Worm (Caenorhabditis elegans) whole organism, young adult: Measurements from ENCODE around the gene srw-72.
A peak's percentile ranks its signal among the peaks of the same experiment; 100 is the strongest.

Experiments
- B0019.2 ChIP-seq: fragments of 200-800 bp; sonication (Bioruptor generic); conservative IDR thresholded peaks from 2 replicates; pipeline ENCODE4 v1.3.6; 2022; ENCODE audit warnings: missing genetic modification reagents, missing genetic modification characterization, missing compliant biosample characterization
- B0261.1 ChIP-seq: sonication (generic microtip); optimal IDR thresholded peaks from 2 replicates; lab custom pipeline; 2016; ENCODE audit warnings: mild to moderate bottlenecking, missing genetic modification characterization, moderate library complexity, missing compliant biosample characterization
- C06A6.2 ChIP-seq: fragments of 200-800 bp; sonication (Bioruptor generic); conservative IDR thresholded peaks from 2 replicates; pipeline ENCODE4 v1.3.6; 2022; ENCODE audit warnings: missing genetic modification characterization, missing compliant biosample characterization
- D2030.7 ChIP-seq: fragments of 200-800 bp; sonication (Bioruptor generic); IDR thresholded peaks from 2 replicates; pipeline ENCODE4 v1.3.6; 2022; ENCODE audit warnings: missing genetic modification reagents, missing genetic modification characterization, missing compliant biosample characterization
- F22D6.2 ChIP-seq: sonication (generic microtip); optimal IDR thresholded peaks from 2 replicates; lab custom pipeline; 2016; ENCODE audit warnings: mild to moderate bottlenecking, missing genetic modification characterization, missing compliant biosample characterization
- F37B4.10 ChIP-seq: fragments of 200-800 bp; sonication (Bioruptor generic); IDR thresholded peaks from 2 replicates; pipeline ENCODE4 v1.3.6; 2022; ENCODE audit warnings: missing genetic modification characterization, missing compliant biosample characterization
- F39B2.1 ChIP-seq: fragments of 200-800 bp; sonication (Bioruptor generic); IDR thresholded peaks from 2 replicates; pipeline ENCODE4 v1.3.6; 2022; ENCODE audit warnings: missing genetic modification reagents, missing genetic modification characterization, missing compliant biosample characterization
- K12H6.12 ChIP-seq: fragments of 200-800 bp; sonication (Bioruptor generic); optimal IDR thresholded peaks from 2 replicates; lab custom pipeline; 2018; ENCODE audit warnings: mild to moderate bottlenecking, missing genetic modification characterization, missing compliant biosample characterization
- Y53F4B.3 ChIP-seq: fragments of 200-800 bp; sonication (Bioruptor generic); IDR thresholded peaks from 2 replicates; pipeline ENCODE4 v1.3.6; 2022; ENCODE audit warnings: missing genetic modification reagents, missing genetic modification characterization, missing compliant biosample characterization
- Y56A3A.18 ChIP-seq: fragments of 200-800 bp; sonication (Bioruptor generic); IDR thresholded peaks from 2 replicates; pipeline ENCODE4 v1.3.6; 2022; ENCODE audit warnings: missing genetic modification reagents, missing genetic modification characterization, missing compliant biosample characterization
- attf-6 ChIP-seq: fragments of 200-800 bp; sonication (Bioruptor generic); IDR thresholded peaks from 2 replicates; pipeline ENCODE4 v1.3.6; 2022; ENCODE audit warnings: missing genetic modification reagents, missing genetic modification characterization, missing compliant biosample characterization
- cebp-1 ChIP-seq, 2 experiments: fragments of 200-800 bp in 1 of 2; sonication (Bioruptor generic) in 1 of 2; sonication (generic microtip) in 1 of 2; IDR thresholded peaks in 1 of 2; optimal IDR thresholded peaks in 1 of 2; 2 replicates each; pipeline versions ENCODE4 v1.3.6 to Lab custom; 2017 to 2022; ENCODE audit warnings: missing compliant biosample characterization in 2 of 2, missing genetic modification characterization in 2 of 2, mild to moderate bottlenecking in 1 of 2, missing genetic modification reagents in 1 of 2, moderate library complexity in 1 of 2
- ceh-100 ChIP-seq: fragments of 200-800 bp; sonication (Bioruptor generic); IDR thresholded peaks from 2 replicates; pipeline ENCODE4 v1.3.6; 2022; ENCODE audit warnings: missing genetic modification reagents, missing genetic modification characterization, missing compliant biosample characterization
- ceh-58 ChIP-seq: fragments of 200-800 bp; sonication (Bioruptor generic); IDR thresholded peaks from 2 replicates; pipeline ENCODE4 v1.3.6; 2022; ENCODE audit warnings: missing genetic modification characterization, missing compliant biosample characterization
- ceh-91 ChIP-seq: fragments of 200-800 bp; sonication (Bioruptor generic); IDR thresholded peaks from 2 replicates; pipeline ENCODE4 v1.3.6; 2022; ENCODE audit warnings: missing genetic modification reagents, missing genetic modification characterization, missing compliant biosample characterization
- dox-1 ChIP-seq: fragments of 200-800 bp; sonication (Bioruptor generic); IDR thresholded peaks from 2 replicates; pipeline ENCODE4 v1.3.6; 2022; ENCODE audit warnings: missing genetic modification reagents, missing genetic modification characterization, missing compliant biosample characterization
- him-1 ChIP-seq: sonication (generic microtip); optimal IDR thresholded peaks from 2 replicates; lab custom pipeline; 2016; ENCODE audit warnings: missing genotype, missing genetic modification reagents, missing genetic modification characterization, missing compliant biosample characterization
- hlh-26 ChIP-seq: fragments of 200-800 bp; sonication (Bioruptor generic); conservative IDR thresholded peaks from 2 replicates; pipeline ENCODE4 v1.3.6; 2022; ENCODE audit warnings: missing genetic modification reagents, missing genetic modification characterization, missing compliant biosample characterization
- hmg-1.2 ChIP-seq: fragments of 200-800 bp; sonication (Bioruptor generic); IDR thresholded peaks from 2 replicates; pipeline ENCODE4 v1.3.6; 2022; ENCODE audit warnings: missing genetic modification reagents, missing genetic modification characterization, missing compliant biosample characterization
- hmg-20 ChIP-seq: fragments of 200-800 bp; sonication (Bioruptor generic); IDR thresholded peaks from 2 replicates; pipeline ENCODE4 v1.3.6; 2022; ENCODE audit warnings: missing genetic modification reagents, missing genetic modification characterization, missing compliant biosample characterization
- hrde-1 ChIP-seq: sonication (generic microtip); optimal IDR thresholded peaks from 2 replicates; lab custom pipeline; 2016; ENCODE audit warnings: missing genetic modification characterization, mild to moderate bottlenecking, missing compliant biosample characterization, moderate library complexity, missing genotype, missing genetic modification reagents, borderline replicate concordance
- hsf-1 ChIP-seq: fragments of 200-800 bp; sonication (Bioruptor generic); IDR thresholded peaks from 2 replicates; pipeline ENCODE4 v1.3.6; 2022; ENCODE audit warnings: missing genetic modification reagents, missing genetic modification characterization, missing compliant biosample characterization
- lin-26 ChIP-seq: fragments of 200-800 bp; sonication (Bioruptor generic); IDR thresholded peaks from 2 replicates; pipeline ENCODE4 v1.3.6; 2022; ENCODE audit warnings: missing genetic modification reagents, missing genetic modification characterization, missing compliant biosample characterization
- madf-10 ChIP-seq: sonication (generic microtip); optimal IDR thresholded peaks from 2 replicates; lab custom pipeline; 2016; ENCODE audit warnings: mild to moderate bottlenecking, missing genetic modification characterization, missing compliant biosample characterization
- madf-3 ChIP-seq: fragments of 200-800 bp; sonication (Bioruptor generic); IDR thresholded peaks from 2 replicates; pipeline ENCODE4 v1.3.6; 2022; ENCODE audit warnings: missing genetic modification reagents, missing genetic modification characterization, missing compliant biosample characterization
- madf-8 ChIP-seq: fragments of 200-800 bp; sonication (Bioruptor generic); conservative IDR thresholded peaks from 2 replicates; pipeline ENCODE4 v1.3.6; 2022; ENCODE audit warnings: missing genetic modification reagents, missing genetic modification characterization, missing compliant biosample characterization
- nfya-2 ChIP-seq: fragments of 200-800 bp; sonication (Bioruptor generic); IDR thresholded peaks from 2 replicates; pipeline ENCODE4 v1.3.6; 2022; ENCODE audit warnings: missing genetic modification reagents, missing genetic modification characterization, missing compliant biosample characterization
- nfyb-1 ChIP-seq: fragments of 200-800 bp; sonication (Bioruptor generic); IDR thresholded peaks from 2 replicates; pipeline ENCODE4 v1.3.6; 2022; ENCODE audit warnings: missing genetic modification reagents, missing genetic modification characterization, missing compliant biosample characterization
- nhr-27 ChIP-seq: fragments of 200-800 bp; sonication (Bioruptor generic); optimal IDR thresholded peaks from 2 replicates; lab custom pipeline; 2018; ENCODE audit warnings: mild to moderate bottlenecking, missing genetic modification characterization, moderate library complexity, missing compliant biosample characterization
- pbrm-1 ChIP-seq: fragments of 200-800 bp; sonication (Bioruptor generic); IDR thresholded peaks from 2 replicates; pipeline ENCODE4 v1.3.6; 2022; ENCODE audit warnings: missing genetic modification reagents, missing genetic modification characterization, missing compliant biosample characterization
- pha-4 ChIP-seq: fragments of 150-350 bp; sonication (generic microtip); optimal IDR thresholded peaks from 2 replicates; lab custom pipeline; 2014; ENCODE audit warnings: missing biosample characterization, missing genetic modification reagents, missing genetic modification characterization
- rcor-1 ChIP-seq: fragments of 200-800 bp; sonication (Bioruptor generic); IDR thresholded peaks from 2 replicates; pipeline ENCODE4 v1.3.6; 2022; ENCODE audit warnings: missing genetic modification reagents, missing genetic modification characterization, missing compliant biosample characterization
- rpc-1 ChIP-seq, 2 experiments: fragments of 150-350 bp in 1 of 2; sonication (generic microtip) in 1 of 2; optimal IDR thresholded peaks; 2 replicates each; lab custom pipeline; 2014 to 2018; ENCODE audit warnings: missing biosample characterization in 1 of 2, missing genetic modification characterization in 1 of 2, missing genetic modification reagents in 1 of 2, missing genotype in 1 of 2
- sea-2 ChIP-seq: fragments of 200-800 bp; sonication (Bioruptor generic); IDR thresholded peaks from 2 replicates; pipeline ENCODE4 v1.3.6; 2022; ENCODE audit warnings: missing genetic modification characterization, missing compliant biosample characterization
- snpc-1.1 ChIP-seq: sonication (generic microtip); optimal IDR thresholded peaks from 2 replicates; lab custom pipeline; 2017; ENCODE audit warnings: missing genetic modification characterization, mild to moderate bottlenecking, missing compliant biosample characterization, antibody characterized with exemption, moderate library complexity, missing genotype, missing genetic modification reagents; ENCODE audit not compliant: insufficient read depth
- snpc-3.4 ChIP-seq: sonication (generic microtip); optimal IDR thresholded peaks from 2 replicates; lab custom pipeline; 2017; ENCODE audit warnings: missing genetic modification characterization, mild to moderate bottlenecking, missing compliant biosample characterization, antibody characterized with exemption, moderate library complexity, missing genotype, missing genetic modification reagents
- snpc-4 ChIP-seq, 5 experiments: fragments of 150-350 bp in 1 of 5; sonication (generic microtip) in 4 of 5; optimal IDR thresholded peaks; 2 replicates each; lab custom pipeline; 2014 to 2018; ENCODE audit warnings: missing genetic modification characterization in 5 of 5, missing biosample characterization in 3 of 5, antibody characterized with exemption in 2 of 5, mild to moderate bottlenecking in 2 of 5, missing compliant biosample characterization in 2 of 5, missing genotype in 2 of 5, moderate library complexity in 2 of 5, missing genetic modification reagents in 1 of 5
- tbp1 ChIP-seq: fragments of 200-800 bp; sonication (Bioruptor generic); optimal IDR thresholded peaks from 2 replicates; lab custom pipeline; 2018; ENCODE audit warnings: mild to moderate bottlenecking, missing genetic modification characterization, missing compliant biosample characterization
- tlf-1 ChIP-seq: fragments of 200-800 bp; sonication (Bioruptor generic); optimal IDR thresholded peaks from 2 replicates; lab custom pipeline; 2018; ENCODE audit warnings: mild to moderate bottlenecking, missing genetic modification characterization, missing compliant biosample characterization

The srw-72 gene

DNA sequence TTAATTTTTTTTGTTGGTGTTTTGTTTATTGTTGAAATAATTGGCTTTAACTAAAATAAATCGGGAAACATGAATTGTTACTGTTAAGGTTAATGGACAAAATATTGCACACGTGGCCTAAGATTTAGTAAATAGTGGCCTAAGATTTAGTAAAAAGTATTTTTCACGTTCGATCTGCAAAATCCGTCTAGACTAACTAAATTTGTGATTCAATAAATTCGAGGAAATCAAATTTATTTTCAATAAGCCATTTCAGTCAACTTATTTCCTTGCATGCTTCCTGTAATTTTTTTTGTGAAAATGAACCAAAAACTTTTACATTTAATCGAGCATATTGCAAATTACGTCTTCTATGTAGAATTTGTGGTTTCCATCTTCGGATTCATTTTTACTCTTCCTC, at the start of gene srw-72:
srw-72 (plus strand) TSS at position 301 of the 400 bp plus-strand sequence.
- TF ChIP-seq Y53F4B.3 (GFP tag; lab: Robert Waterston, UW) (no peak), madf-8 (GFP tag; lab: Robert Waterston, UW) (no peak), tlf-1 (GFP tag; lab: Kevin White, UChicago) (no peak), K12H6.12 (tag; lab: Kevin White, UChicago) (no peak), nfyb-1 (GFP tag; lab: Robert Waterston, UW) (no peak), ceh-58 (GFP tag; lab: Robert Waterston, UW) (no peak), ceh-91 (GFP tag; lab: Robert Waterston, UW) (no peak), F39B2.1 (GFP tag; lab: Robert Waterston, UW) (no peak), hmg-20 (no peak), pha-4 (tag; lab: Kevin White, UChicago) (no peak)

DNA sequence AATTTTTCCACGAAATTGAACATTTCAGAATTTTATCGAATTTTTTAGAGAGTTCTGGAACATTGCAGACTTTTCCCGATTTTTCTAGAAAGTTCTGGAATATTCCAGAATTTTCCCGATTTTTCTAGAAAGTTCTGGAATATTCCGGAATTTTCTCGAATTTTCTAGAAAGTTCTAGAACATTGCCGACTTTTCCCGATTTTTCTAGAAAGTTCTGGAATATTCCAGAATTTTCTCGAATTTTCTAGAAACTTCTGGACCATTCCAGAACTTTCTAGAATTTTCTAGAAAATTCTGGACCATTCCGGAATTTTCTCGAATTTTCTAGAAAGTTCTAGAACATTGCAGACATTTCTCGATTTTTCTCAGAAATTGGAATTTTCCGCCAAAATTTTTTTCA, 46.1 kb upstream of the srw-72 start:
- TF ChIP-seq B0019.2 (GFP tag; lab: Robert Waterston, UW) (0 out of 2 replicates have a peak, but pooled peaks have one; percentile 13), hsf-1 (GFP tag; lab: Robert Waterston, UW) (peak; percentile 94), dox-1 (GFP tag; lab: Robert Waterston, UW) (peak; percentile 47)

DNA sequence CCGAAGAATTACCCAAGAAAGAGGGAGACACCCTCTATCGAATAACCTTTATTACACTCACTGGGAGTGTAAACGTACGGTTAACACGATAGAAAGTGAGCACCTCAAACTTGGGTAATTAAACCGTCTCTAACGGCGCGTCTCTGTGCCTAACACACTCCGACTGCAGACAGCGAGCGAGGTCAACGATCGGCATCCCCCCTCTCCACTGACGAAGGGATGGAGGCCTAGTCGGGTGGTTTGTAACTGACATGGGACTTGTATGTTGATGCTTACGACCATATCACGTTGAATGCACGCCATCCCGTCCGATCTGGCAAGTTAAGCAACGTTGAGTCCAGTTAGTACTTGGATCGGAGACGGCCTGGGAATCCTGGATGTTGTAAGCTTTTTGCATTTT, 38.2 kb upstream of the srw-72 start:
- TF ChIP-seq dox-1 (GFP tag; lab: Robert Waterston, UW) (peak; percentile 33; the same call in 1 of the 2 replicates), rcor-1 (peak; percentile 22; the same call in 1 of the 2 replicates), attf-6 (GFP tag; lab: Robert Waterston, UW) (peak; percentile 96), sea-2 (GFP tag; lab: Robert Waterston, UW) (0 out of 2 replicates have a peak, but pooled peaks have one; percentile 53), hmg-1.2 (peak; percentile 79), tbp1 (GFP tag; lab: Kevin White, UChicago) (peak; percentile 84), nfya-2 (0 out of 2 replicates have a peak, but pooled peaks have one; percentile 33), rpc-1 (optimal IDR thresholded peaks at IDR 0.05; lab: Kevin White, UChicago) (peak; percentile 47), rpc-1 (tag; optimal IDR thresholded peaks at IDR 0.05; lab: Kevin White, UChicago) (peak; percentile 81), pbrm-1 (peak; percentile 94), D2030.7 (GFP tag; lab: Robert Waterston, UW) (peak; percentile 66; the same call in 1 of the 2 replicates), snpc-1.1 (tag; lab: Kevin White, UChicago) (peak; percentile 92), him-1 (tag; lab: Kevin White, UChicago) (peak; percentile 33), Y56A3A.18 (GFP tag; lab: Robert Waterston, UW) (peak; percentile 58; the same call in 1 of the 2 replicates), B0261.1 (tag; lab: Kevin White, UChicago) (peak; percentile 60), snpc-4 (GFP tag; optimal IDR thresholded peaks at IDR 0.05; lab: Kevin White, UChicago) (peak; percentile 87), snpc-4 (tag; optimal IDR thresholded peaks at IDR 0.05; lab: Kevin White, UChicago) (peak; percentile 57 to 97 (median 86)), ceh-58 (GFP tag; lab: Robert Waterston, UW) (0 out of 2 replicates have a peak, but pooled peaks have one; percentile 30), snpc-3.4 (peak; percentile 82), madf-3 (GFP tag; lab: Robert Waterston, UW) (0 out of 2 replicates have a peak, but pooled peaks have one; percentile 27), lin-26 (GFP tag; lab: Robert Waterston, UW) (peak; percentile 39)

DNA sequence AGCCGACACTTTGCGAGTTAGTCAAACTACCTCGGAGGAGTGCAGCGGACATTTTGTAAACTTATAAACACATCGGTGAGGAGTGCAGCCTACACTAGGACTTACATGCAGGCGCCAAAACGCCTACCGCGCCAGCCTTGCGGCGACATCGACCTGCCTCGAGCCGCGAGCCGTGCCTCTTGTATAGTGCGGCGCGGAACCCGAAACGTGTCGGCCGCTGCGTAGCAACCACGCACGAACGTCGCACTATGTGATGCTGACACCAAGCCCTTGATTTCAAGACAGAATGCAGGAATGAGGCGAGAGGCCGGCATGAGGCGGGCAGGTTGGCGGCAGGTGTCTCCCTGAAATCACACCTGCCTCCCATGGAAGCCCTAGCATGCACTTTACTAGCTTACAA, 37.6 kb upstream of the srw-72 start:
- TF ChIP-seq cebp-1 (GFP tag; IDR thresholded peaks at IDR 0.05; lab: Robert Waterston, UW), result no peak
- TF ChIP-seq cebp-1 (tag; optimal IDR thresholded peaks at IDR 0.05; lab: Kevin White, UChicago), result no peak
- TF ChIP-seq hlh-26, result no peak
- no peak for TF ChIP-seq madf-10 (tag; lab: Kevin White, UChicago)
- TF ChIP-seq sea-2 (GFP tag; lab: Robert Waterston, UW), result peak; percentile 88; the same call in 1 of the 2 replicates
- TF ChIP-seq hmg-20, result no peak
- no peak for TF ChIP-seq hrde-1 (tag; lab: Kevin White, UChicago)
- TF ChIP-seq nhr-27, result no peak
- no peak for TF ChIP-seq K12H6.12 (tag; lab: Kevin White, UChicago)
- TF ChIP-seq F22D6.2 (tag; lab: Kevin White, UChicago), result no peak
- no peak for TF ChIP-seq snpc-1.1 (tag; lab: Kevin White, UChicago)
- no peak for TF ChIP-seq C06A6.2 (GFP tag; lab: Robert Waterston, UW)
- no peak for TF ChIP-seq ceh-100 (GFP tag; lab: Robert Waterston, UW)
- TF ChIP-seq tbp1 (GFP tag; lab: Kevin White, UChicago), result no peak
- TF ChIP-seq F37B4.10 (GFP tag; lab: Robert Waterston, UW), result 0 out of 2 replicates have a peak, but pooled peaks have one; percentile 59
- TF ChIP-seq him-1 (tag; lab: Kevin White, UChicago), result no peak
- TF ChIP-seq attf-6 (GFP tag; lab: Robert Waterston, UW), result no peak
- TF ChIP-seq tlf-1 (GFP tag; lab: Kevin White, UChicago), result no peak
- no peak for TF ChIP-seq D2030.7 (GFP tag; lab: Robert Waterston, UW)
- TF ChIP-seq dox-1 (GFP tag; lab: Robert Waterston, UW), result no peak
